Worm (Caenorhabditis elegans): ENCODE results near the gene F39H12.3.

DNA sequence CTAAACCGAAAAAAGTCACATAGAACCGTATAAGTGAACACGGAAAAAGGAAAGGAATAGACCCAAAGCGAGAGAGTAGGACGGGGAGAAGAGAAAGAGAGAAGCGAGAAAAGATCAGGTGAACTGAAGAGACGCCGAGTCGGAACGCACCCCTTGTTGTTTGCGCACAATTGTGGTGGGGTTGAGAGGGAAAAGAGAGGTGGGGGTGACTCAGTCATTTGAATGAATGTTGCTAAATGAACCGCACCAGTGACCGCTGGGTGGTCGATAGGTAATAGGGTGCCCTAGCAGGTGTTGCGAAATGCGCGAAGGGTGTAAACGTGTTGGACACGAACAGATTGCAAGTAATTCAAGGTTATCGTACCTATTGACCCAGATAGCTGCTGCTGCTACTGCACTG, 29.7 kb upstream of the F39H12.3 start, which contains the start of gene lgl-1:
- TF ChIP-seq klf-2 (GFP tag; conservative IDR thresholded peaks at IDR 0.05) = no peak
- TF ChIP-seq tab-1 (GFP tag; IDR thresholded peaks at IDR 0.05) = no peak
- TF ChIP-seq flt-1 (GFP tag; IDR thresholded peaks at IDR 0.05) = 0 out of 2 replicates have a peak, but pooled peaks have one; percentile 46
- TF ChIP-seq ztf-29 (GFP tag; IDR thresholded peaks at IDR 0.05) = no peak
- TF ChIP-seq T22C8.4 (GFP tag; IDR thresholded peaks at IDR 0.05) = 0 out of 2 replicates have a peak, but pooled peaks have one; percentile 13
- TF ChIP-seq ref-1 (GFP tag; conservative IDR thresholded peaks at IDR 0.05) = no peak
- no peak for TF ChIP-seq ztf-23 (GFP tag; IDR thresholded peaks at IDR 0.05)
